Worm (Caenorhabditis elegans): Measurements from ENCODE around the gene Y48G9A.11.

DNA sequence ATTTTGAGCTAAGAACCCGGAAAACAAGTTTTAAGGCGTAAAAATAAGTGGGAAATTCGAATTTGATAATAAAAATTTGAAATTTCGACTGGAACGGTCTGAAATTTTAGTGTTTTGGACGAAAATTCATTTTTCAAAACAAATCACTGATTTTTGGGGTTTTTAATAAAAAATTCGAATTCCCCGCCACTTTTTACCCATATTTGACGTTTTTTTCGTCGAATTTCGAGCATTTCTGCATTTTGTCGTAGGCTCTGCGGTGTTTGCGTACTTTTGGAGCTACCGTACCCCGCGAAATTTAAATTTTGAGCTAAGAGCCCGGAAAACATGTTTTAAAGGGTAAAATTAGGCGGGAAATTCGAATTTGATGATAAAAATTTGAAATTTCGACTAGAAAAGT, 33.9 kb upstream of the Y48G9A.11 start:
- TF ChIP-seq sox-4 (tag; optimal IDR thresholded peaks at IDR 0.05) (no peak), elt-2 (tag; optimal IDR thresholded peaks at IDR 0.05) (no peak), fos-1 (tag; optimal IDR thresholded peaks at IDR 0.05) (no peak), dsc-1 (tag; optimal IDR thresholded peaks at IDR 0.05) (no peak), dpl-1 (GFP tag; optimal IDR thresholded peaks at IDR 0.05) (no peak), fkh-10 (GFP tag; optimal IDR thresholded peaks at IDR 0.05) (no peak)

Measured in whole organism, L1 larva.